Worm (Caenorhabditis elegans) whole organism, L1 larva: Measurements from ENCODE around the gene Y42H9B.3.

Experiments
- aha-1 ChIP-seq: fragments of 150-350 bp; optimal IDR thresholded peaks from 2 replicates; lab custom pipeline; 2014; ENCODE audit warnings: missing biosample characterization, missing genetic modification characterization
- ama-1 ChIP-seq: fragments of 150-350 bp; optimal IDR thresholded peaks from 2 replicates; lab custom pipeline; 2014
- dpl-1 ChIP-seq, 3 experiments: fragments of 150-350 bp in 2 of 3; sonication (generic microtip) in 1 of 3; optimal IDR thresholded peaks; 2 replicates each; lab custom pipeline; 2014 to 2017; ENCODE audit warnings: missing biosample characterization in 3 of 3, missing genetic modification characterization in 3 of 3, missing genetic modification reagents in 3 of 3
- isw-1 ChIP-seq: fragments of 200-800 bp; sonication (Bioruptor generic); IDR thresholded peaks from 2 replicates; pipeline ENCODE4 v1.3.6; 2022; ENCODE audit warnings: missing genetic modification characterization, missing compliant biosample characterization
- jun-1 ChIP-seq: fragments of 150-350 bp; optimal IDR thresholded peaks from 2 replicates; lab custom pipeline; 2014; ENCODE audit warnings: missing biosample characterization, missing genetic modification reagents, missing genetic modification characterization
- lin-15B ChIP-seq: fragments of 150-350 bp; sonication (generic microtip); optimal IDR thresholded peaks from 3 replicates; lab custom pipeline; 2014; ENCODE audit warnings: missing biosample characterization, missing genetic modification characterization
- lin-39 ChIP-seq: fragments of 150-350 bp; optimal IDR thresholded peaks from 2 replicates; lab custom pipeline; 2014; ENCODE audit warnings: missing biosample characterization, missing genetic modification reagents, missing genetic modification characterization
- pqm-1 ChIP-seq: sonication (generic microtip); optimal IDR thresholded peaks from 3 replicates; lab custom pipeline; 2017; ENCODE audit warnings: missing biosample characterization, missing genetic modification characterization
- skn-1 ChIP-seq: fragments of 150-350 bp; optimal IDR thresholded peaks from 2 replicates; lab custom pipeline; 2014; ENCODE audit warnings: missing biosample characterization, missing genetic modification characterization
- snu-23 ChIP-seq: sonication (generic microtip); optimal IDR thresholded peaks from 2 replicates; lab custom pipeline; 2016; ENCODE audit warnings: missing genetic modification characterization, missing compliant biosample characterization

DNA sequence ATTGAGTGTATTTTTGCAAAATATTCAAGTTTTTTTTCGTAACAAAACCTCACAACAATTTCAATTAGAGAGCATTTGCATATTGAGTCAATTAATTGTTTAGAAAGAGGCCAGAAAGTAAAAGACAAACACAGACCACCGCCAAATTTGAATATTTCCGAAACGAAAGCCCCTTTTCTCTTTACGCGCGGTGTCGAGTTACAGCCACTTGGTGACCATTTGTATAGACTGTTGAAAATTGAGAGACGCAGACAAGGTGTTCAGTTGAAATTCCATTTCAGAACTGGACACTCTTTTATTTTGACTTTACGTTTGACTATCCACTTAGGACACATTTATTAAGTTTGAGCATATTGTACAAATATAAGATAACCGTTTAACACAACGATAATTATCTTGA is 35.9 kb upstream of the Y42H9B.3 start:
- TF ChIP-seq aha-1 (tag; lab: Kevin White, UChicago) (no peak), lin-39 (no peak), ama-1 (lab: Kevin White, UChicago) (no peak), jun-1 (tag; lab: Kevin White, UChicago) (no peak), snu-23 (GFP tag; lab: Kevin White, UChicago) (no peak), dpl-1 (GFP tag; optimal IDR thresholded peaks at IDR 0.05; lab: Kevin White, UChicago) (no peak), isw-1 (no peak), pqm-1 (tag; lab: Kevin White, UChicago) (no peak), lin-15B (tag; lab: Kevin White, UChicago) (no peak), skn-1 (no peak)
